Fruit fly (Drosophila melanogaster): ENCODE data around the gene Pp2B-14D.
A peak's percentile ranks its signal among the peaks of the same experiment; 100 is the strongest.

DNA sequence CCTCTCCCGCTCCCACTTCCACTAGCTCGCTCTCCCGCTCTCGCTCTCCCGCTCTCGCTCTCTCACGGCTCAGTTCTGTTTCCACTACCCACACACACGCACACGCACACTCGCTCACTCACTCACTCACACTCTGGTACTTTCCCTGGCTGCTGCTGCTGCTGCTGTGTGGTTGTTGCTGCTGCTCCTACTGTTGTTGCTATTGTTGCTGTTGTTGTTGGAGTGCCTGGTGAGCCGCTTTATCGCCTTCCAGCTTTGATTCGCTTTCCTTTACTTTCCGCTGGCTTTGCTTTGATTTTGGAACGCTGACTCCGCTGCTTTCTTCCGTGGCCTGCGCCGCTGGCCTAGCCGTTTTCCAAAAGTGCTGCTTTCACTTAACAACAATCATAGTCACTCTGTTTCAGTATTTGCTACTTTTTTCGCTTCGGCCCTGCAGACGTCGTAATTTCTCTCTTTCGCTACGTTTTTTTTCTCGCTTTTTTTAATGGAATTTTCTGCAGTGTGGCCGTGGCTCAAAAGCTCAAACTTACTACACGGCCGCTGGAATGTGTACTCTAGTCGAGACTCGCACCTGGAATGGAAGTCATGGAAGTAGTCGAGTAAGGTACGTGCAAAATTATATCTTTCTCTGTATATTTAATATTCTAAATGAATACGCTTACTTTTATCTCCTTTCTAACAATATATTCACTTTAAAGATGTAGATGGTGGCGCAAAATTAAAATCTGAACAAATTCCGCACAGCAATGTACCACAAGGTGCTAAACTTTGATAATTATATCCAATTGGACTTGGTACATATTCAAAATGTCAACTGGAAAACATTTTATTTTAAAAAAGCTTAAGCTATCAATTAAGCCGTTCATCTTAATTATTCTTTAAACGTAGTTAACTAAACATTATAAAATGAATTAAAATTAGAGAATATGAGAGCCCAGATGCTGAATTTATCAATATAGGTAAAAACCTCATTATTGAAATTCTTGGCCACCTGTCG lies at the start of gene Pp2B-14D:
- TF ChIP-seq E2f1 (GFP tag; IDR thresholded peaks at IDR 0.05) (no peak), dan (GFP tag; IDR thresholded peaks at IDR 0.05) (no peak), Aef1 (GFP tag; IDR thresholded peaks at IDR 0.05) (peak; percentile 34; the same call in 1 of the 3 replicates), phol (tag; optimal IDR thresholded peaks at IDR 0.05) (peak; percentile 27), CG4404 (GFP tag; IDR thresholded peaks at IDR 0.05) (no peak), pan (optimal IDR thresholded peaks at IDR 0.05) (no peak), pan (GFP tag; optimal IDR thresholded peaks at IDR 0.05 in 1 of 2, IDR thresholded peaks at IDR 0.05 in 1 of 2) (no peak), CG12236 (GFP tag; optimal IDR thresholded peaks at IDR 0.05) (no peak), CG16779 (GFP tag; IDR thresholded peaks at IDR 0.05) (no peak), CG1529 (GFP tag; optimal IDR thresholded peaks at IDR 0.05) (no peak), br (optimal IDR thresholded peaks at IDR 0.05) (no peak), Blimp-1 (GFP tag; optimal IDR thresholded peaks at IDR 0.05) (no peak), NK7.1 (GFP tag; optimal IDR thresholded peaks at IDR 0.05) (no peak), NFAT (GFP tag; IDR thresholded peaks at IDR 0.05) (no peak; the same call in 1 of the 2 replicates)

Measured in whole organism, embryonic.